Worm (Caenorhabditis elegans) whole organism, late embryonic: ENCODE measurements around the gene Y116A8C.33.

Experiments
- C08G9.2 ChIP-seq: sonication (generic microtip); optimal IDR thresholded peaks from 2 replicates; lab custom pipeline; 2016; ENCODE audit warnings: mild to moderate bottlenecking, missing genetic modification characterization, moderate library complexity, missing compliant biosample characterization
- C38D4.7 ChIP-seq: fragments of 200-800 bp; sonication (Bioruptor generic); optimal IDR thresholded peaks from 2 replicates; lab custom pipeline; 2018; ENCODE audit warnings: mild to moderate bottlenecking, missing genetic modification characterization, moderate library complexity, missing compliant biosample characterization
- F13H6.1 ChIP-seq: sonication (generic microtip); optimal IDR thresholded peaks from 2 replicates; lab custom pipeline; 2016; ENCODE audit warnings: missing genetic modification characterization, missing compliant biosample characterization
- K09A11.1 ChIP-seq: sonication (generic microtip); optimal IDR thresholded peaks from 2 replicates; lab custom pipeline; 2017; ENCODE audit warnings: antibody characterized with exemption, mild to moderate bottlenecking, missing genetic modification characterization, missing compliant biosample characterization; ENCODE audit not compliant: insufficient read depth
- Y22D7AL.16 ChIP-seq: sonication (generic microtip); optimal IDR thresholded peaks from 2 replicates; lab custom pipeline; 2016; ENCODE audit warnings: missing genetic modification characterization, missing compliant biosample characterization
- ahr-1 ChIP-seq: sonication (generic microtip); optimal IDR thresholded peaks from 2 replicates; lab custom pipeline; 2016; ENCODE audit warnings: missing genetic modification characterization, missing compliant biosample characterization
- ceh-14 ChIP-seq: sonication (generic microtip); optimal IDR thresholded peaks from 2 replicates; lab custom pipeline; 2016; ENCODE audit warnings: missing genotype, missing genetic modification characterization, missing compliant biosample characterization
- ceh-2 ChIP-seq: sonication (generic microtip); optimal IDR thresholded peaks from 2 replicates; lab custom pipeline; 2016; ENCODE audit warnings: missing genotype, missing genetic modification characterization, missing compliant biosample characterization
- ceh-22 ChIP-seq: sonication (generic microtip); optimal IDR thresholded peaks from 2 replicates; lab custom pipeline; 2017; ENCODE audit warnings: missing biosample characterization, missing genetic modification characterization
- ceh-24 ChIP-seq: sonication (generic microtip); optimal IDR thresholded peaks from 2 replicates; lab custom pipeline; 2016; ENCODE audit warnings: mild to moderate bottlenecking, missing genetic modification characterization, missing compliant biosample characterization
- ceh-30 ChIP-seq: fragments of 150-350 bp; optimal IDR thresholded peaks from 2 replicates; lab custom pipeline; 2014; ENCODE audit warnings: missing biosample characterization, missing genetic modification characterization
- ceh-31 ChIP-seq: sonication (generic microtip); optimal IDR thresholded peaks from 2 replicates; lab custom pipeline; 2016; ENCODE audit warnings: missing genetic modification characterization, missing compliant biosample characterization
- che-1 ChIP-seq: sonication (generic microtip); optimal IDR thresholded peaks from 2 replicates; lab custom pipeline; 2016; ENCODE audit warnings: mild to moderate bottlenecking, missing genetic modification characterization, missing compliant biosample characterization
- dmd-4 ChIP-seq: sonication (generic microtip); optimal IDR thresholded peaks from 2 replicates; lab custom pipeline; 2016; ENCODE audit warnings: borderline replicate concordance, missing genetic modification characterization, missing compliant biosample characterization
- elt-2 ChIP-seq: sonication (generic microtip); optimal IDR thresholded peaks from 2 replicates; lab custom pipeline; 2016; ENCODE audit warnings: missing genetic modification reagents, missing genetic modification characterization, missing compliant biosample characterization
- ets-4 ChIP-seq: sonication (generic microtip); optimal IDR thresholded peaks from 2 replicates; lab custom pipeline; 2016; ENCODE audit warnings: missing genetic modification characterization, missing compliant biosample characterization
- eyg-1 ChIP-seq: sonication (generic microtip); optimal IDR thresholded peaks from 2 replicates; lab custom pipeline; 2016; ENCODE audit warnings: missing genotype, missing genetic modification characterization, missing compliant biosample characterization
- fax-1 ChIP-seq: sonication (generic microtip); optimal IDR thresholded peaks from 2 replicates; lab custom pipeline; 2016; ENCODE audit warnings: missing genotype, missing genetic modification characterization, missing compliant biosample characterization
- fkh-10 ChIP-seq: fragments of 150-350 bp; optimal IDR thresholded peaks from 2 replicates; lab custom pipeline; 2014; ENCODE audit warnings: missing biosample characterization, missing genetic modification reagents, missing genetic modification characterization
- fkh-6 ChIP-seq: sonication (generic microtip); optimal IDR thresholded peaks from 2 replicates; lab custom pipeline; 2016; ENCODE audit warnings: missing genetic modification characterization, missing compliant biosample characterization
- gmeb-2 ChIP-seq: sonication (generic microtip); optimal IDR thresholded peaks from 2 replicates; lab custom pipeline; 2016; ENCODE audit warnings: missing genetic modification characterization, inconsistent platforms, missing compliant biosample characterization
- hlh-15 ChIP-seq: sonication (generic microtip); optimal IDR thresholded peaks from 2 replicates; lab custom pipeline; 2016; ENCODE audit warnings: missing genetic modification characterization, missing compliant biosample characterization
- hlh-30 ChIP-seq: sonication (generic microtip); optimal IDR thresholded peaks from 2 replicates; lab custom pipeline; 2017; ENCODE audit warnings: antibody characterized with exemption, missing genetic modification characterization, missing compliant biosample characterization; ENCODE audit not compliant: insufficient read depth
- hlh-8 ChIP-seq: sonication (generic microtip); optimal IDR thresholded peaks from 2 replicates; lab custom pipeline; 2016; ENCODE audit warnings: missing genotype, missing genetic modification characterization, missing compliant biosample characterization
- lim-6 ChIP-seq: sonication (generic microtip); optimal IDR thresholded peaks from 2 replicates; lab custom pipeline; 2016; ENCODE audit warnings: missing genetic modification characterization, missing compliant biosample characterization
- nfya-1 ChIP-seq: sonication (generic microtip); optimal IDR thresholded peaks from 2 replicates; lab custom pipeline; 2017; ENCODE audit warnings: missing genetic modification characterization, mild to moderate bottlenecking, missing compliant biosample characterization, antibody characterized with exemption, moderate library complexity
- npax-4 ChIP-seq: sonication (generic microtip); optimal IDR thresholded peaks from 2 replicates; lab custom pipeline; 2016; ENCODE audit warnings: missing genetic modification characterization, missing compliant biosample characterization
- pat-9 ChIP-seq: fragments of 200-800 bp; sonication (Bioruptor generic); optimal IDR thresholded peaks from 2 replicates; lab custom pipeline; 2018; ENCODE audit warnings: mild to moderate bottlenecking, missing genetic modification characterization, moderate library complexity, missing compliant biosample characterization
- pax-1 ChIP-seq: fragments of 150-350 bp; optimal IDR thresholded peaks from 2 replicates; lab custom pipeline; 2014; ENCODE audit warnings: missing biosample characterization, missing genetic modification characterization
- pha-2 ChIP-seq: sonication (generic microtip); optimal IDR thresholded peaks from 2 replicates; lab custom pipeline; 2017; ENCODE audit warnings: mild to moderate bottlenecking, missing genetic modification characterization, missing compliant biosample characterization
- pha-4 ChIP-seq: fragments of 150-350 bp; optimal IDR thresholded peaks from 2 replicates; lab custom pipeline; 2018; ENCODE audit warnings: missing biosample characterization, missing genetic modification reagents, missing genetic modification characterization
- pqm-1 ChIP-seq: sonication (generic microtip); optimal IDR thresholded peaks from 2 replicates; lab custom pipeline; 2016; ENCODE audit warnings: missing genetic modification characterization, missing compliant biosample characterization
- ref-2 ChIP-seq: sonication (generic microtip); optimal IDR thresholded peaks from 2 replicates; lab custom pipeline; 2016; ENCODE audit warnings: missing genetic modification characterization, missing compliant biosample characterization
- rnt-1 ChIP-seq: sonication (generic microtip); optimal IDR thresholded peaks from 2 replicates; lab custom pipeline; 2016; ENCODE audit warnings: missing genetic modification characterization, missing compliant biosample characterization
- sdc-2 ChIP-seq: sonication (generic microtip); optimal IDR thresholded peaks from 2 replicates; lab custom pipeline; 2016; ENCODE audit warnings: missing genotype, missing genetic modification characterization, missing compliant biosample characterization
- sox-4 ChIP-seq: sonication (generic microtip); optimal IDR thresholded peaks from 2 replicates; lab custom pipeline; 2017; ENCODE audit warnings: mild to moderate bottlenecking, missing genetic modification characterization, inconsistent platforms, missing compliant biosample characterization
- tbx-2 ChIP-seq: sonication (generic microtip); optimal IDR thresholded peaks from 2 replicates; lab custom pipeline; 2016; ENCODE audit warnings: missing genetic modification characterization, missing compliant biosample characterization
- tbx-7 ChIP-seq: sonication (generic microtip); optimal IDR thresholded peaks from 2 replicates; lab custom pipeline; 2016; ENCODE audit warnings: missing genotype, missing genetic modification characterization, missing compliant biosample characterization
- zip-5 ChIP-seq: sonication (generic microtip); optimal IDR thresholded peaks from 2 replicates; lab custom pipeline; 2016; ENCODE audit warnings: missing genetic modification characterization, missing compliant biosample characterization

The Y116A8C.33 gene

DNA sequence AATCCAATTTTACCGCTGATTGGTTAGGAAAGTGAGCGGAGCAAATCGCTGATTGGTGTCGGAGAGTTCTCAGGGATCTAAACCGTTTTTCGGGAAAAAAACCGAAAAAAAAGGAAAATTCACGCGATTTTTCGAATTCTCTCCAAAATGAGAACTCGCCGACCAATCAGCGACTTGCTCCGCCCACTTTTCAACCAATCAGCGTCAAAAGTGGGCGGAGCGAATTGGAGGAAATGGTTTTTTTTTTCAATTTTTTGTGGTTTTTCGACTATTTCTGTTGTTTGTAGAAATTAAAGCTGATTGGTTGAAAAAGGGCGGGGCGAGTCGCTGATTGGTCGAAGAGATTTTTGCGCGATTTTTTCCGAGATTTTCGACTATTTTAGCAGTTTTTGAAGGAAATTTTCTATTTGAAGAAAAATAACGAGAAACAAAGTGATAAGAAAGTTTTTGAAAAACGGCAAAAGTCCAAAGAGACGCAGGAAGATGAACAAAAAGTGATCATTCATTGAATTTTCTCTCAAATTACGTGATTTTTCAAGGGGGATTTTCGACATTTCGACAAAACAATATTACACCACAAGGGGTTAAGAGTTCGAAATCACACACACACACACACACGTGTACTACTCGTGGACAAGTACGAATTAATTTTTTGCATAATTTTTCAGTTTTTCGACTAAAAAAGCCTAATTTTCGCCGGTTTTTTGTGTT is 11.1 kb upstream of the Y116A8C.33 start:
- TF ChIP-seq sdc-2 (tag; lab: Kevin White, UChicago): no peak
- TF ChIP-seq gmeb-2 (tag; lab: Kevin White, UChicago): no peak
- TF ChIP-seq ceh-24: no peak
- TF ChIP-seq nfya-1 (tag; lab: Kevin White, UChicago): peak; percentile 92
- TF ChIP-seq, all 69 proteins: peak for 1

DNA sequence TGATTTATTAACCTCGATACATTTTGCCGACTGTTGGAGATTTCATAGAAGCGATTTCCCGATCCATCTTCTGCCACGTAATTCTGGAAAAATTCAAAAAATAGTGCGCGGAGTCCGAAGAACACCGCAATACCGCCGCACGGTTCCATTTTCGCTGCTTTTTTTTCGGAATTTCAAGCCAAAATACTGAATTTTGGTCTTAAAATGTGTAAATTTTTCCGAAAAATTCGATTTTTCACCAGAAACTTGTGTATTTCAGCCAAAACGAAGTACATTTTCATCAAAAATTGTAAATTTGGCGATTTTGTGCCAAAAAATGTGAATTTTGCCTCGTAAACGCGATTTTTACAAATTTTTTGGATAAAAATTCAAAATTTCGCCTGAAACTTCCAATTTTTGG is 8.8 kb upstream of the Y116A8C.33 start:
- no peak for TF ChIP-seq dmd-4 (tag; lab: Kevin White, UChicago)
- TF ChIP-seq K09A11.1: no peak
- TF ChIP-seq pha-2 (tag; lab: Kevin White, UChicago): no peak
- no peak for TF ChIP-seq fkh-10 (GFP tag; lab: Kevin White, UChicago)

DNA sequence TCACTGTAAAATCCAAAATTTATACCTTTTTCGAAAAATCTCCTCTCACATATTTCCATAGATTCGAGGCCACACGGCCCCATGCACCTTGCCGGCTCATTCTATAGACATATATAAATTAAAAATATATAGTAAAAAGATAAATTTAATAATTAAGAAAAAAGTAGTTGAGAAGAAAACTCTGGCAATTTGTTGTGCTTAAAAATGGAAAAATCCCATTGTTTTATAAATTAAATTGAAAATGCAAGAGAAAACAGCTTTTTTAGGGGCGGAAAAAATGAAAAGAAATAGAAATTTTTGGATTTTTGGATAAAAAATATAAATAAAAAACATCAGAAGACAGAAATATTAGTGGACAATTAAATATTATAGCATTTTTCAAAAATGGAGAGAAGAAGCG is 8.3 kb upstream of the Y116A8C.33 start, which contains the start of gene Y116A8C.30:
Gene Y116A8C.30, minus strand, starts transcription at position 101 of the 400 bp plus-strand sequence.
- TF ChIP-seq tbx-2 (tag; lab: Kevin White, UChicago): no peak
- no peak for TF ChIP-seq ref-2
- no peak for TF ChIP-seq ets-4 (tag; lab: Kevin White, UChicago)
- no peak for TF ChIP-seq sdc-2 (tag; lab: Kevin White, UChicago)
- TF ChIP-seq ceh-24: no peak
- TF ChIP-seq tbx-7: no peak
- TF ChIP-seq F13H6.1 (tag; lab: Kevin White, UChicago): no peak
- TF ChIP-seq eyg-1 (tag; lab: Kevin White, UChicago): no peak
- TF ChIP-seq fkh-6 (tag; lab: Kevin White, UChicago): no peak
- no peak for TF ChIP-seq pqm-1 (tag; lab: Kevin White, UChicago)
- no peak for TF ChIP-seq pha-4
- no peak for TF ChIP-seq Y22D7AL.16 (tag; lab: Kevin White, UChicago)
- TF ChIP-seq npax-4 (tag; lab: Kevin White, UChicago): no peak
- TF ChIP-seq hlh-15 (tag; lab: Kevin White, UChicago): no peak
- TF ChIP-seq lim-6 (tag; lab: Kevin White, UChicago): no peak
- no peak for TF ChIP-seq sox-4 (tag; lab: Kevin White, UChicago)
- no peak for TF ChIP-seq che-1 (tag; lab: Kevin White, UChicago)
- TF ChIP-seq ceh-14: no peak
- TF ChIP-seq ceh-30 (tag; lab: Kevin White, UChicago): no peak
- TF ChIP-seq, all 69 proteins: peak for 0

DNA sequence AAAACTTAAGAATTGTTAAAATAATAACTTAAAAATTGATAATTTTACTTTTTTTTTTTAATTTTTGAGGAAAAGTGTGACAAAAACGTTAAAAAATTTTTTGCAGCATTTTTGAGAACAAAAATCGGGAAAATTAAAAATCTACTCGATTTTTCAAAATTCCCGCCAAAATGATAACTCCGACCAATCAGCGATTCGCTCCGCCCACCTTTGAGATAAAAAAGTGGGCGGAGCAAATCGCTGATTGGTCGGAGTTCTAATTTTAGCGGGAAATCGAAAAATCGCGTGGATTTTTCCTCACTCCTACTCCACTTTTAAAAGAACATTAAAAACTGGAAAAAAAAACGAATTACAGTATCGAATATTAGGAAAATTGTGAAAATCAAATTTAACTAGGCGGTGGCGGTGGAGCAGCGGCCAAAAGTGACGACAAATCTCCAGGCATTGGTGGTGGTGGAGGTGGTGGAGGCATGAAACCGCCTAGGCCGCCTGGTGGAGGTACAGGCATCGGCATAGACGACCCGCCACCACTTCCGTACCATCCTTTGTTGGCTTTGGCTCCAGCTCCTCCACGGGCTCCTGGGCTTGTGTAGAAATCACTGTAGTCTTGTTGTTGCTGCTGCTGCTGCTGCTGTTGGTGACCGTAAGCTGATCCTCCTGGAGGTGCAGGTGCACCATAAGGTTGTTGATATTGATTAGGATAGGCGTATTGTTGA is 7.6 kb upstream of the Y116A8C.33 start:
- no peak for TF ChIP-seq rnt-1 (tag; lab: Kevin White, UChicago)
- peak; percentile 94 for TF ChIP-seq nfya-1 (tag; lab: Kevin White, UChicago)
- TF ChIP-seq ceh-14: no peak
- TF ChIP-seq, all 69 proteins: peak for 1

DNA sequence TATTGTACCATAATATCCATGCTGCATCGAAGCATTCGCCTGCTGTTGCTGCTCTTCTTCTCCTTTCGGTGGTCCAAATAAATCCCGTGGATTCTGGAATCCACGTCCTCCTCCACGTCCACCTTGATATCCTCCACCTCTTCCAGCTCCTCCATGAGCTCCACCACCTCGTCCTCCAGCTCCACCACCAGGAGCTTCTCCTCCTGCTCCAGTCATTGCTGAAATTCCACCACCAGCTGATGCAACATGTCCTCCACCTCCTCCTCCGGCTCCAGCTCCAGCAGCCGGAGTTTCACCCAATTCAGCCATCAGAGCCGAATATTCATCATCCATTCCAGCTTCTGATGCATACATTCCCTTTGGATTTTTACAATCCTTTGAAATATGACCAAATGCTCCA is 6.3 kb upstream of the Y116A8C.33 start:
- no peak for TF ChIP-seq pax-1 (tag; lab: Kevin White, UChicago)
- TF ChIP-seq, all 69 proteins: peak for 0

DNA sequence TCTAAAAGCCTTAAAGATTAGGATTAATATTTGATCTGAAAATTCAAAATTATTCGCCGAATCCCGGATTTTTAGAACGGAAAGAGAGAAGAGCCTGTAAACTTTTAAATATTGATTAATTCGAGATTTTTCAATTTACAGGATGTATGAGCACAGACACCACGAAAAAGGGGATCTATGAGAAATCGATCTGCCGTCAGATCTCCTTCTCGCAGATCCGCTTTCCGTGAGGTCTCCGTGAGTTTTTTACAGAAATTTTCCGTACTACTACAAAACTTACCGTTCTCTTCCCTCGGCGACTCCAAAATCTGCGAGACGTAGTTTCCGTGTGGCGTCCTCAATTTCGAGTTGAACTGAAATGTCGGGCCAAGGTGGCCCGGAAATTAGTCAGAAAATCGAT is 3.7 kb upstream of the Y116A8C.33 start:
- TF ChIP-seq tbx-7: peak; percentile 75
- TF ChIP-seq ceh-14: no peak
- peak; percentile 16 for TF ChIP-seq dmd-4 (tag; lab: Kevin White, UChicago)
- peak; percentile 54 for TF ChIP-seq rnt-1 (tag; lab: Kevin White, UChicago)
- peak; percentile 46 for TF ChIP-seq ets-4 (tag; lab: Kevin White, UChicago)
- TF ChIP-seq hlh-30 (tag; lab: Kevin White, UChicago): no peak
- peak; percentile 80 for TF ChIP-seq zip-5 (tag; lab: Kevin White, UChicago)
- TF ChIP-seq ceh-22 (tag; lab: Kevin White, UChicago): no peak
- TF ChIP-seq fkh-10 (GFP tag; lab: Kevin White, UChicago): no peak
- no peak for TF ChIP-seq C38D4.7 (GFP tag; lab: Kevin White, UChicago)
- TF ChIP-seq ceh-31 (tag; lab: Kevin White, UChicago): peak; percentile 76
- TF ChIP-seq C08G9.2 (tag; lab: Kevin White, UChicago): peak; percentile 78
- peak; percentile 74 for TF ChIP-seq fax-1 (tag; lab: Kevin White, UChicago)
- TF ChIP-seq F13H6.1 (tag; lab: Kevin White, UChicago): peak; percentile 18
- peak; percentile 71 for TF ChIP-seq ceh-2
- TF ChIP-seq pax-1 (tag; lab: Kevin White, UChicago): no peak
- peak; percentile 28 for TF ChIP-seq lim-6 (tag; lab: Kevin White, UChicago)
- TF ChIP-seq ahr-1: peak; percentile 57
- peak; percentile 94 for TF ChIP-seq tbx-2 (tag; lab: Kevin White, UChicago)
- peak; percentile 52 for TF ChIP-seq ref-2
- peak; percentile 52 for TF ChIP-seq elt-2
- TF ChIP-seq hlh-8: peak; percentile 56
- TF ChIP-seq pat-9 (tag; lab: Kevin White, UChicago): no peak
